Worm (Caenorhabditis elegans) whole organism, L3 larva: ENCODE measurements around the gene ctl-2.

Experiments used
- R02D3.7 ChIP-seq: fragments of 150-350 bp; optimal IDR thresholded peaks from 2 replicates; lab custom pipeline; 2014; ENCODE audit warnings: missing biosample characterization, missing genetic modification characterization
- aly-2 ChIP-seq: fragments of 150-350 bp; optimal IDR thresholded peaks from 2 replicates; lab custom pipeline; 2014; ENCODE audit warnings: missing biosample characterization, missing genetic modification characterization
- ceh-28 ChIP-seq: fragments of 150-350 bp; optimal IDR thresholded peaks from 2 replicates; lab custom pipeline; 2014; ENCODE audit warnings: missing biosample characterization, missing genetic modification reagents, missing genetic modification characterization
- ceh-82 ChIP-seq: fragments of 150-350 bp; optimal IDR thresholded peaks from 2 replicates; lab custom pipeline; 2014; ENCODE audit warnings: missing biosample characterization, missing genetic modification characterization
- ceh-9 ChIP-seq: sonication (generic microtip); optimal IDR thresholded peaks from 2 replicates; lab custom pipeline; 2018; ENCODE audit warnings: missing biosample characterization, missing genetic modification characterization
- daf-12 ChIP-seq: fragments of 150-350 bp; optimal IDR thresholded peaks from 2 replicates; lab custom pipeline; 2014; ENCODE audit warnings: missing biosample characterization, missing genetic modification reagents, missing genetic modification characterization
- egl-27 ChIP-seq: sonication (generic microtip); optimal IDR thresholded peaks from 4 replicates; lab custom pipeline; 2017; ENCODE audit warnings: missing biosample characterization, missing genetic modification reagents, missing genetic modification characterization
- egl-5 ChIP-seq: fragments of 150-350 bp; optimal IDR thresholded peaks from 2 replicates; lab custom pipeline; 2017; ENCODE audit warnings: missing biosample characterization, missing genetic modification reagents, missing genetic modification characterization, inconsistent platforms
- elt-1 ChIP-seq: fragments of 150-350 bp; optimal IDR thresholded peaks from 2 replicates; lab custom pipeline; 2014; ENCODE audit warnings: missing biosample characterization, missing genetic modification characterization
- elt-2 ChIP-seq: sonication (generic microtip); optimal IDR thresholded peaks from 2 replicates; lab custom pipeline; 2016; ENCODE audit warnings: missing genetic modification reagents, mild to moderate bottlenecking, missing genetic modification characterization, missing compliant biosample characterization
- eor-1 ChIP-seq, 2 experiments: fragments of 150-350 bp; optimal IDR thresholded peaks; 2 replicates each; lab custom pipeline; 2014 to 2018; ENCODE audit warnings: missing biosample characterization in 2 of 2, missing genetic modification characterization in 2 of 2
- fkh-10 ChIP-seq: sonication (generic microtip); optimal IDR thresholded peaks from 2 replicates; lab custom pipeline; 2017; ENCODE audit warnings: missing biosample characterization, missing genetic modification reagents, missing genetic modification characterization
- fos-1 ChIP-seq: fragments of 150-350 bp; optimal IDR thresholded peaks from 2 replicates; lab custom pipeline; 2014; ENCODE audit warnings: missing biosample characterization, missing genetic modification characterization
- lin-39 ChIP-seq: fragments of 150-350 bp; optimal IDR thresholded peaks from 2 replicates; lab custom pipeline; 2018; ENCODE audit warnings: missing biosample characterization, missing genetic modification reagents, missing genetic modification characterization
- nfya-1 ChIP-seq: sonication (generic microtip); optimal IDR thresholded peaks from 2 replicates; lab custom pipeline; 2017; ENCODE audit warnings: missing genetic modification characterization, mild to moderate bottlenecking, missing compliant biosample characterization, antibody characterized with exemption, moderate library complexity; ENCODE audit not compliant: insufficient read depth
- nhr-11 ChIP-seq: fragments of 150-350 bp; optimal IDR thresholded peaks from 2 replicates; lab custom pipeline; 2014; ENCODE audit warnings: missing biosample characterization, missing genetic modification characterization
- nhr-12 ChIP-seq: fragments of 150-350 bp; optimal IDR thresholded peaks from 2 replicates; lab custom pipeline; 2014; ENCODE audit warnings: missing biosample characterization, missing genetic modification characterization
- nhr-237 ChIP-seq: fragments of 150-350 bp; optimal IDR thresholded peaks from 2 replicates; lab custom pipeline; 2014; ENCODE audit warnings: missing biosample characterization, missing genetic modification characterization
- nhr-25 ChIP-seq: sonication (generic microtip); optimal IDR thresholded peaks from 2 replicates; lab custom pipeline; 2017; ENCODE audit warnings: missing biosample characterization, missing genetic modification characterization
- nhr-28 ChIP-seq: fragments of 150-350 bp; optimal IDR thresholded peaks from 2 replicates; lab custom pipeline; 2014; ENCODE audit warnings: missing biosample characterization, missing genetic modification characterization
- nhr-43 ChIP-seq: sonication (generic microtip); optimal IDR thresholded peaks from 2 replicates; lab custom pipeline; 2016; ENCODE audit warnings: mild to moderate bottlenecking, missing genetic modification characterization, missing compliant biosample characterization; ENCODE audit not compliant: poor library complexity, severe bottlenecking
- nhr-77 ChIP-seq: fragments of 150-350 bp; optimal IDR thresholded peaks from 2 replicates; lab custom pipeline; 2014; ENCODE audit warnings: missing biosample characterization, missing genetic modification characterization
- pha-4 ChIP-seq: fragments of 150-350 bp; optimal IDR thresholded peaks from 2 replicates; lab custom pipeline; 2014; ENCODE audit warnings: missing biosample characterization, missing genetic modification reagents, missing genetic modification characterization
- sea-2 ChIP-seq: fragments of 150-350 bp; sonication (generic microtip); optimal IDR thresholded peaks from 4 replicates; lab custom pipeline; 2014; ENCODE audit warnings: missing biosample characterization, missing genetic modification reagents, missing genetic modification characterization
- unc-39 ChIP-seq: sonication (generic microtip); optimal IDR thresholded peaks from 4 replicates; lab custom pipeline; 2017; ENCODE audit warnings: missing biosample characterization, missing genetic modification characterization
- unc-62 ChIP-seq: fragments of 150-350 bp; sonication (generic microtip); optimal IDR thresholded peaks from 4 replicates; lab custom pipeline; 2014; ENCODE audit warnings: missing biosample characterization, missing genetic modification reagents, missing genetic modification characterization
- zag-1 ChIP-seq: fragments of 150-350 bp; optimal IDR thresholded peaks from 2 replicates; lab custom pipeline; 2014; ENCODE audit warnings: missing biosample characterization, missing genetic modification characterization
- ztf-11 ChIP-seq: fragments of 150-350 bp; optimal IDR thresholded peaks from 2 replicates; lab custom pipeline; 2014; ENCODE audit warnings: missing biosample characterization, missing genetic modification characterization

The ctl-2 gene

ce11 chrII:14288968-14289367 is 12.9 kb downstream of the ctl-2 start, which contains the start of gene srh-42:
Gene srh-42, minus strand, starts transcription at chrII:14289068.
- TF ChIP-seq aly-2 (tag; lab: Kevin White, UChicago) (no peak), elt-1 (tag; lab: Kevin White, UChicago) (no peak)

DNA sequence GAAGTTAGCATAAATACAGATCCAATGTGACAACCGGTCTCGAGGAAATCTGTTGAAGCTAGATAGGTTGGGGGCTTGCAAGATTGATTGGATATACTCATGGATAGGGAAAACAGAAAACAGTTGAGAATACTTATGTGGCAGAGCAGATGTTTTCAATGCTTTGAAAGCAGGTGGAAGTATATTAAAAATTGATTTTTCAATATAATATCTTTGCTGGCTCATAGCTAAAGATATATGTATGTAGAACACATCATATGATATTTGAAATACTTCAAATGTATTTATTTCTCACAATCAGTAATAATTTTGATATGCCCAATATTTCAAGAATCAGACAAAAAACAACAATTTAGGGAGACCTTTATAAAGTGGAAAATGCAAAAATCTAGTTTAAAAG is 14.6 kb downstream of the ctl-2 start, which contains the start of gene srh-41:
Gene srh-41 (minus strand): TSS at position 101 of the 400 bp plus-strand sequence.
- TF ChIP-seq ztf-11 (tag; lab: Kevin White, UChicago) (no peak), nhr-77 (tag; lab: Kevin White, UChicago) (no peak), elt-2 (no peak), egl-27 (tag; lab: Kevin White, UChicago) (no peak), pha-4 (tag; lab: Kevin White, UChicago) (no peak), unc-39 (tag; lab: Kevin White, UChicago) (no peak), daf-12 (tag; lab: Kevin White, UChicago) (no peak), ceh-28 (tag; lab: Kevin White, UChicago) (no peak), nhr-237 (tag; lab: Kevin White, UChicago) (no peak), nhr-11 (no peak)

DNA sequence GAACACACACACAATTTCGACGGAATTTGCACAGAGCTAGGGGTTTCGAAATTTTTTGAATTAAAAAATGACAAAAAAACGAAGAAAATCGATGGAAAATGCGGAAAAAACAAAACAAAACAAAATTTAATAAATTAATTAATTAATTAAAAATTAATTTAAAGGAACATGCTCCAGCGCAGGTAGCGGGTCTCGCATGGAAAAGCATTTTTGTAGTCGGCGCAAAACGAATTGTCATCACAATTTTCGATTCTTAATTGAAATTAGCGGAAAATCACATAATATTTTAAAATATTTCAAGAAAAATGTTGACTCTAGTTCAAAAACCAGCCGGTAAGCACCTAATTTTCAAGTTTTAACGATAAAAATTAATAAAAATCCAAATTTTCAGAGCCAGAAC is 25.4 kb downstream of the ctl-2 start, which contains the start of gene Y54G11A.3:
Gene Y54G11A.3 (plus strand): TSS at position 213 of the 400 bp plus-strand sequence.
- TF ChIP-seq unc-62 (GFP tag; lab: Kevin White, UChicago) = no peak
- TF ChIP-seq pha-4 (tag; lab: Kevin White, UChicago) = no peak
- TF ChIP-seq nfya-1 (tag; lab: Kevin White, UChicago) = no peak
- TF ChIP-seq fkh-10 (GFP tag; lab: Kevin White, UChicago) = no peak

DNA sequence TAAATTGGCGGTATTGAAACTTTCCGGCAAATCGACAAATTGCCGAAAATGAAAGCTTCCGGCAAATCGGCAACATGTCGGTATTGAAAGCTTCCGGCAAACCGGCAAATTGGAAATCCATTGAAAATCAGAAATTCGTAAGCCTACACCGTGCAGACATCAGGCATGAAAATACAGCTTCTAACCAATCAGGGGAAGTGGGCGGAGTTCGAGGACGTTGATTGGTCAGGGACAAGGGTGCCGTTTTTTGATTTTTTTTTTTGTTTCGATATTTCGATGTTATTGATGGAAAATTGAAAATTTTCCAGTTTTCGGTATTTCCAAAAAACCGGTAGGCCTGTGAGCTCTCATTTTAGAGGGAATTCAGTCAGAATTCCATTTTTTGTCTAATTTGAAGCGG is 32.0 kb downstream of the ctl-2 start:
- TF ChIP-seq zag-1 (tag; lab: Kevin White, UChicago) = no peak
- peak; percentile 90 for TF ChIP-seq nfya-1 (tag; lab: Kevin White, UChicago)

- no peak for TF ChIP-seq eor-1 (tag; optimal IDR thresholded peaks at IDR 0.05; lab: Kevin White, UChicago)
- TF ChIP-seq nfya-1 (tag; lab: Kevin White, UChicago) = peak; percentile 93
Measured at ce11 chrII:14269142-14269593, 32.7 kb downstream of the ctl-2 start, which contains the start of gene Y54G11A.1. Gene Y54G11A.1, minus strand, starts transcription at chrII:14269192.

- TF ChIP-seq ceh-82 (tag; lab: Kevin White, UChicago) (no peak), ceh-9 (no peak), sea-2 (GFP tag; lab: Kevin White, UChicago) (no peak), egl-5 (tag; lab: Kevin White, UChicago) (no peak)
Measured at ce11 chrII:14257943-14258342, 43.9 kb downstream of the ctl-2 start.

DNA sequence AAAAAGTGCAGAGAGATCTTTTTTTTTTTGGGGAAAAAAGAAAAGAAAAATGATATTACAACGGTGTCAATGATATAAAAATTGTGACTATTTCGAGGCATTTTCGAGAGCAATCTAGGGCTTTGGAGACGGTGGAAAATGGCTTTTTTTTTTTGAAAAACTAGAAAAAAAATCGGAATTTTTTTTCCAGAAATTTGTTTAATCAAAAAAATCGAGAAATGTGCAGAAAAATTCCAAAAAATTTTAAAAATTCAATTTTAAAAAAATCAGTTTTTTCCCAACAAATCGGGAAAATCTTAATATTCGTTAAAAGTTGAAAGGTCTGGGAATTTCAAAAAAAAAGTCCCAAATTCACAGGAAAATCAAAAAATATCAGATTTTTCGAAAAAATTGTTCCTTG is 45.0 kb downstream of the ctl-2 start, which contains the start of gene Y54G11A.19:
Gene Y54G11A.19 (minus strand): TSS at position 101 of the 400 bp plus-strand sequence.
- TF ChIP-seq unc-39 (tag; lab: Kevin White, UChicago) (no peak), sea-2 (GFP tag; lab: Kevin White, UChicago) (no peak), nhr-43 (tag; lab: Kevin White, UChicago) (no peak), nhr-12 (tag; lab: Kevin White, UChicago) (no peak), ceh-28 (tag; lab: Kevin White, UChicago) (no peak), nhr-25 (no peak), zag-1 (tag; lab: Kevin White, UChicago) (no peak), lin-39 (no peak), fos-1 (tag; lab: Kevin White, UChicago) (no peak), nhr-28 (tag; lab: Kevin White, UChicago) (no peak), R02D3.7 (tag; lab: Kevin White, UChicago) (no peak)
